Worm (Caenorhabditis elegans) whole organism, L2 larva: ENCODE measurements around the gene yap-1.

ENCODE experiments used
- F13H6.1 ChIP-seq: sonication (generic microtip); optimal IDR thresholded peaks from 2 replicates; lab custom pipeline; 2016; ENCODE audit warnings: missing genetic modification characterization, missing compliant biosample characterization
- R02D3.7 ChIP-seq: fragments of 150-350 bp; optimal IDR thresholded peaks from 2 replicates; lab custom pipeline; 2014; ENCODE audit warnings: missing biosample characterization, missing genetic modification characterization
- Y55F3AM.14 ChIP-seq: fragments of 200-800 bp; sonication (Bioruptor generic); optimal IDR thresholded peaks from 2 replicates; lab custom pipeline; 2018; ENCODE audit warnings: mild to moderate bottlenecking, missing genetic modification characterization, missing compliant biosample characterization
- alr-1 ChIP-seq: fragments of 150-350 bp; optimal IDR thresholded peaks from 2 replicates; lab custom pipeline; 2014; ENCODE audit warnings: missing biosample characterization, missing genetic modification characterization
- aly-2 ChIP-seq: fragments of 150-350 bp; optimal IDR thresholded peaks from 2 replicates; lab custom pipeline; 2014; ENCODE audit warnings: missing biosample characterization, missing genetic modification characterization
- ceh-16 ChIP-seq: fragments of 150-350 bp; optimal IDR thresholded peaks from 2 replicates; lab custom pipeline; 2014; ENCODE audit warnings: missing biosample characterization, missing genetic modification characterization
- ceh-82 ChIP-seq: fragments of 150-350 bp; optimal IDR thresholded peaks from 2 replicates; lab custom pipeline; 2014; ENCODE audit warnings: missing biosample characterization, missing genetic modification characterization
- crh-2 ChIP-seq: sonication (generic microtip); optimal IDR thresholded peaks from 2 replicates; lab custom pipeline; 2017; ENCODE audit warnings: missing biosample characterization, missing genetic modification characterization
- dmd-4 ChIP-seq: sonication (generic microtip); optimal IDR thresholded peaks from 2 replicates; lab custom pipeline; 2017; ENCODE audit warnings: missing biosample characterization, missing genetic modification characterization
- elt-1 ChIP-seq: fragments of 150-350 bp; optimal IDR thresholded peaks from 2 replicates; lab custom pipeline; 2014; ENCODE audit warnings: missing biosample characterization, missing genetic modification characterization
- elt-3 ChIP-seq: sonication (generic microtip); optimal IDR thresholded peaks from 2 replicates; lab custom pipeline; 2017; ENCODE audit warnings: missing biosample characterization, missing genetic modification characterization
- fos-1 ChIP-seq: fragments of 150-350 bp; optimal IDR thresholded peaks from 2 replicates; lab custom pipeline; 2014; ENCODE audit warnings: missing biosample characterization, missing genetic modification characterization
- gmeb-1 ChIP-seq: fragments of 150-350 bp; optimal IDR thresholded peaks from 2 replicates; lab custom pipeline; 2014; ENCODE audit warnings: missing biosample characterization, missing genetic modification characterization
- lin-39 ChIP-seq: fragments of 150-350 bp; optimal IDR thresholded peaks from 2 replicates; lab custom pipeline; 2014; ENCODE audit warnings: missing biosample characterization, missing genetic modification reagents, missing genetic modification characterization
- mab-5 ChIP-seq: fragments of 150-350 bp; optimal IDR thresholded peaks from 2 replicates; lab custom pipeline; 2014; ENCODE audit warnings: missing biosample characterization, missing genetic modification characterization
- mbf-1 ChIP-seq: sonication (generic microtip); optimal IDR thresholded peaks from 2 replicates; lab custom pipeline; 2017; ENCODE audit warnings: missing biosample characterization, missing genetic modification characterization
- nhr-11 ChIP-seq: fragments of 150-350 bp; optimal IDR thresholded peaks from 2 replicates; lab custom pipeline; 2014; ENCODE audit warnings: missing biosample characterization, missing genetic modification characterization
- nhr-12 ChIP-seq: fragments of 150-350 bp; optimal IDR thresholded peaks from 2 replicates; lab custom pipeline; 2014; ENCODE audit warnings: missing biosample characterization, missing genetic modification characterization
- nhr-21 ChIP-seq: fragments of 150-350 bp; optimal IDR thresholded peaks from 2 replicates; lab custom pipeline; 2014; ENCODE audit warnings: missing biosample characterization, missing genetic modification characterization
- nhr-23 ChIP-seq: fragments of 150-350 bp; optimal IDR thresholded peaks from 2 replicates; lab custom pipeline; 2014; ENCODE audit warnings: missing biosample characterization, missing genetic modification reagents, missing genetic modification characterization
- nhr-25 ChIP-seq: fragments of 150-350 bp; sonication (generic microtip); optimal IDR thresholded peaks from 3 replicates; lab custom pipeline; 2014; ENCODE audit warnings: missing biosample characterization, missing genetic modification characterization
- peb-1 ChIP-seq: fragments of 150-350 bp; optimal IDR thresholded peaks from 2 replicates; lab custom pipeline; 2014; ENCODE audit warnings: missing biosample characterization, missing genetic modification characterization
- sem-4 ChIP-seq: fragments of 150-350 bp; optimal IDR thresholded peaks from 2 replicates; lab custom pipeline; 2014; ENCODE audit warnings: missing biosample characterization, missing genetic modification reagents, missing genetic modification characterization
- skn-1 ChIP-seq: sonication (generic microtip); optimal IDR thresholded peaks from 2 replicates; lab custom pipeline; 2017; ENCODE audit warnings: missing biosample characterization, missing genetic modification characterization
- snpc-4 ChIP-seq: fragments of 150-350 bp; optimal IDR thresholded peaks from 2 replicates; lab custom pipeline; 2014; ENCODE audit warnings: missing biosample characterization, missing genetic modification characterization
- unc-39 ChIP-seq: fragments of 150-350 bp; optimal IDR thresholded peaks from 2 replicates; lab custom pipeline; 2014; ENCODE audit warnings: missing biosample characterization, missing genetic modification characterization
- unc-62 ChIP-seq: fragments of 150-350 bp; optimal IDR thresholded peaks from 2 replicates; lab custom pipeline; 2014; ENCODE audit warnings: missing biosample characterization, missing genetic modification reagents, missing genetic modification characterization
- ztf-4 ChIP-seq: fragments of 150-350 bp; optimal IDR thresholded peaks from 2 replicates; lab custom pipeline; 2014; ENCODE audit warnings: missing biosample characterization, missing genetic modification characterization

Gene yap-1

DNA sequence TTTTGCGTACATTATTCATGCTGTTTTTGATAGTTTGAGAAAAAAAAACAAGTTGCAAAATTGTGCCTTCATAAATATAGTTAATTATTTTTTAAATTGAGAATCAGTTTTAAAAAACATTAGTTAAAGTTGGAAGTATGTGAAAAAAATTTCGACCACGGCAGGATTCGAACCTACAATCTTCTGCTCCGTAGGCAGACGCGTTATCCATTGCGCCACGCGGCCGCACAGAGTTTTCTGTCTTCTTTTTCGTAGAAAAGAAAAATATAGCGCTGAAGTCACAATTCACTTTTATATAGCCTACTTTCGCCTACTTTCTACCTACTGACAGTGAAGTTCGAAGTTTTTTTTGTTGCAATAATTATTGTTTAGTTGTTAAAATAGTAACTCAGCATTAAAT is 40.1 kb downstream of the yap-1 start:
- no peak for TF ChIP-seq aly-2
- TF ChIP-seq nhr-12 (tag; lab: Kevin White, UChicago): no peak
- no peak for TF ChIP-seq nhr-23 (tag; lab: Kevin White, UChicago)
- no peak for TF ChIP-seq nhr-11 (tag; lab: Kevin White, UChicago)
- peak; percentile 4 for TF ChIP-seq fos-1 (tag; lab: Kevin White, UChicago)
- TF ChIP-seq nhr-21 (tag; lab: Kevin White, UChicago): peak; percentile 20
- no peak for TF ChIP-seq elt-1 (tag; lab: Kevin White, UChicago)
- TF ChIP-seq alr-1 (tag; lab: Kevin White, UChicago): no peak
- TF ChIP-seq Y55F3AM.14 (GFP tag; lab: Kevin White, UChicago): no peak
- TF ChIP-seq crh-2 (tag; lab: Kevin White, UChicago): peak; percentile 39
- TF ChIP-seq mab-5 (tag; lab: Kevin White, UChicago): no peak
- TF ChIP-seq nhr-25 (tag; lab: Kevin White, UChicago): no peak
- no peak for TF ChIP-seq unc-39
- no peak for TF ChIP-seq gmeb-1 (tag; lab: Kevin White, UChicago)
- TF ChIP-seq lin-39 (tag; lab: Kevin White, UChicago): no peak
- TF ChIP-seq F13H6.1 (tag; lab: Kevin White, UChicago): no peak
- no peak for TF ChIP-seq ztf-4 (tag; lab: Kevin White, UChicago)
- no peak for TF ChIP-seq peb-1 (tag; lab: Kevin White, UChicago)
- no peak for TF ChIP-seq mbf-1
- TF ChIP-seq dmd-4 (tag; lab: Kevin White, UChicago): no peak
- TF ChIP-seq R02D3.7: no peak
- no peak for TF ChIP-seq sem-4 (tag; lab: Kevin White, UChicago)

DNA sequence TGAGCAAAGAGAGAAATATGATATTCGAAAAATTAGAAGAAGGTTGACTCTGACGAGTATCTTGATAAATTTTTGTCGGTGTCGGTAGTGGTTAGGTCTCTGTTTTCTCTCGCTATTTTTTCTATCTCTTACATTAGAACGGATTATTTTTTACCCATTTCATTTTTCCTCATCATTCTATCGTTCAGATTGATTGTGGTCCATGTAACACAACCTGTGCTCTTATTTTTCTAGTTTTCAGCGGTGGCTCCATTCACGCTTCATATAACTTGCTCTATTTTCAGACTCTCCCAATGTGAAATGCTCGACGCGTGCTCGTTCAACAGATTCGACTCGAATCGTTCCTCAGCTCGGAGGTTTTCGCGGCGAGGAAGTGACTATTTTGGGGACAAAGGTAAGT is 42.3 kb downstream of the yap-1 start, which contains the start of gene egl-36:
Gene egl-36, plus strand, starts transcription at position 301 of the 400 bp plus-strand sequence.
- TF ChIP-seq ceh-16 (tag; lab: Kevin White, UChicago): no peak
- TF ChIP-seq sem-4 (tag; lab: Kevin White, UChicago): no peak
- TF ChIP-seq skn-1: no peak
- TF ChIP-seq unc-62 (GFP tag; lab: Kevin White, UChicago): no peak
- TF ChIP-seq snpc-4 (tag; lab: Kevin White, UChicago): no peak
- no peak for TF ChIP-seq nhr-12 (tag; lab: Kevin White, UChicago)
- TF ChIP-seq elt-3 (tag; lab: Kevin White, UChicago): no peak
- TF ChIP-seq mbf-1: no peak
- no peak for TF ChIP-seq lin-39 (tag; lab: Kevin White, UChicago)
- no peak for TF ChIP-seq nhr-23 (tag; lab: Kevin White, UChicago)
- no peak for TF ChIP-seq ceh-82
